Fruit fly (Drosophila melanogaster) S2 (cell line): ENCODE results near the gene stai.

ENCODE experiments used
- CG8478 ChIP-seq: fragments of >200 bp; optimal IDR thresholded peaks from 2 replicates; lab custom pipeline; 2018
- CTCF ChIP-seq, 2 experiments: fragments of >200 bp; optimal IDR thresholded peaks; 2 replicates each; lab custom pipeline; 2018

The stai gene

DNA sequence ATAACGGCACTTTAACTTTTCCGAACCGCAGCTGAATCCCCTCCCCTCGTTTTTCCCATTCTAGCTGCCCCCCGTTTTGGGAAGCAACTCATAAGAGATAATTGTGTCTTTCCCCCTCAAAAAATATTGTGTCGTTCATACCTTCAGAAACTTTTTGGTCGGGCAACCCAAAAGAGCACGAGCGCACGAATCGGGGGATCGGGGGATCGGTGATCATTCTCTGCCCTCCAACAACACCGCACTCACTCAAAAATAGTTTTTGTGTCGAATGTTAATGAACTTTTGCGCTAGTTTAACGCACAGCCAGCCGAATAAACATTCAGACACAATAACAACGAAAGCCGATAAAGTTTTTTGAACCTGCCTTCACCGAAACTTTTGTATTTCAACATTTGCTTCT is 9.8 kb upstream of the stai start:
- TF ChIP-seq CG8478 (lab: Kevin White, UChicago): no peak
- TF ChIP-seq CTCF (optimal IDR thresholded peaks at IDR 0.05; lab: Kevin White, UChicago): no peak

DNA sequence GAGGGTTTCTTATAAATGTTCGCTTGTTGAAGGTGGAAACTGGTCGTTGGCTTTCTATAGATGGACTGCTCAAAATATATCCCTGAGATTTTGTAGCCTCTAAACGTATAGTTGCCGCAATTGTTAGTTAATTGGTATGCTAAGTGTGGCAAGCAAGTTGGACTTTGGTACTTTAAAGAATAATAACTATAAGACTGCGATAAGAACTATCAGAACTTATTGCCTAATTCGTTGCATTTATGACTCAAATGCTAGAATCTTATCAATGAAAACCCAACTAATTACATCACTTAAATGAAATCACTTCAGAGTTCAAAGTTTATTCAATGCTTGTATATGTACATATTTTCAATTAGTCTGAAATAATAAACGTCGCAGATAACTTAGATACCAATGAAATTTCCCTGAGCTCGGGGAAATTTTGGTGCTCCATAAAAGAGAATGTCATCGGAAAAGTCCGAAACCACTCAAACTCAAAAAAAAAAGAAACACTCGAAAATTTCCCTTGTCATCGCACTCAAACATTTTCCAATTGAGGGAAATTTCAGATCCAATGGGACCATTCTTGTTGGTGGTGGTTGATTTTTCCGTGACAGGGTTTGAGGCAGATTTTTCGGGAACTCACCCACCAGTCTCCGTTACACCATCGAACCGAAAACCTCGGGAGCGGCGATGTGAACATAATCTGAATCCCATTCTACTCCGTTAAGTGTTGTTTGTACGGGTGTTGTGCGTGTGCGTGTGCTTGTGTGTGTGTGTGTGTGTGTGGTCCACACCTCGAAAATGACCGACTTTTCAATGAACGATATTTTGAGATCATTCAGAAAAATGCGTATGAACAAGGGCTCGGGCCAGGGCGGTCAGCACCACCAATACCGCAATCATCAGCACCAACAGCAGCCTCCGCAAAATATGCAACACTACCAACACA is 9.1 kb upstream of the stai start, which contains the start of gene CG45075:
Gene CG45075 (plus strand): TSS at position 627 of the 931 bp plus-strand sequence.
- TF ChIP-seq CTCF (optimal IDR thresholded peaks at IDR 0.05; lab: Kevin White, UChicago): peak in 1 of 2 experiments; percentile 19
- no peak for TF ChIP-seq CG8478 (lab: Kevin White, UChicago)

DNA sequence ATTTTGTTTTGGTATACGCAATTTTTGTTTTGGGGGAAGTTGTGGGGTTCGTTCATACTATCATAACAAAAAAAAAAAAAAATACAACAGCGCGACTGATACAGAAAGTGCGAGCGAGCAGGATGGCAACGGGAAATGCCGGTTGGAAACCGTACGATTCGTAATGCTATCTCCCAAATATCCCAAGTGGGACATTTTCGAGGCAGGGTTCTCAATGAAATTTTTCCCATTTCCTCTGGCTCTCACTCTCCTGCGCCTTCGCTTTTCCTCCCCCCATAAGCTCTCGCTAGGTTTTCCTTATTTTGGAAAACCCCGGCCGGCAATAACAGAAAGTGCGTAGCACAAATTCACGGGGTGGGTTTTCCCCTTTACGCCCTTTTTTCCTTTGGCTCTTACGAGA is 7.9 kb upstream of the stai start:
- TF ChIP-seq CTCF (optimal IDR thresholded peaks at IDR 0.05; lab: Kevin White, UChicago): no peak

DNA sequence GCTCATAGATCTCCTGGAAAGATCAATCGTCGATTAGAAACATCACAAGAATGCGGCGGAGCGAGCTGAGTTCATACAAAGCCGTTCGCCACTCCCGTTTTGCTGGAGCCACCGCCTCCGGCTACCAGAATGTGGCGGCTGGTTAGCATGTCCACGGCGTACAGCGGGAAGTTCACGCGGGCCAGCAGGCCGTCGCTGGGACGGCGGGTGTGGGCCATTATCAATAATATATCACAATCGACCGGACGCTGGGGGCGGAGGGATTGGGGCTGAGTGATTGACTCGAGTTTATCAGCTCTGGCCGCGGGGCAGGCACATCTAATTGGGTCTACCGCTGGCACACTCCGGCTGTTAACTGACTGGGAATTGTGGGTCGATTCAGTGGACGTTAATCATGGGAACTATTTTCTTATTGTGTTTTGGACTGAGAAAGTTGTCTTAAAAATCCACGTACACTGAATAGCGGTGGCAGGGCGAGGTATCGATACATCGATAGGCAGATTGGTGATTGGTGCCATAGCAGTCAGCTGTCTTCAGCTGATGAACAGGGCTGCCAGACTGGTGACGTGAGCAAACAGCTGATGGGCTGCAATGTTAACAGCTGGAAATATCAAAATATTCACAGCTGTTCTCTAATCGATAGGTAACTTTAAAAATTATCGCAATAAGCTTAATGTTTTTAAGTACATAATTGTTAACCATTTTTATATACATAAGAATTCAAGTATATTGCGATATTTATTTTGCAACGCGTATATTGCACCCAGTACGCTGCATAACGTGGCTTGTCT is 1.5 kb upstream of the stai start, which contains the start of gene CG9175:
Gene CG9175 (minus strand): TSS at position 488 of the 791 bp plus-strand sequence.
- TF ChIP-seq CG8478 (lab: Kevin White, UChicago): no peak
- peak; percentile 0 to 37 for TF ChIP-seq CTCF (optimal IDR thresholded peaks at IDR 0.05; lab: Kevin White, UChicago)

DNA sequence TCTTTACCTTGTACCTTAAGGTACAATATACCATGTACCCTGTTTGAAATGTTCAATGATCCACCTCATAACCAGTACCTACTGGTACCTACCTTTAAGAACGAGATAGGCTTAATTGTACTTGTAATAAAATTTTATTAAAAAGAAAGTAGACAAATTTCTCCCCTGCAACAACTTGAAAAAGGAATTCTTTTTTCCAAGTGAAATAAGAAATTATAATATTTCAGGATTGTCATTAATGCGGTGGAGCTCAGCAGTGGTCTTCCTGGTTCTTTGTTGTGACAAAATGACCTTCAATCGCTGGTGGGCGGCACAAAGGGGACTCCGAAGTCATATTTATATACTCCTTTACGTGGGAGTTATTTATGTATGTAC is 920 bp upstream of the stai start:
- TF ChIP-seq CG8478 (lab: Kevin White, UChicago): no peak
- no peak for TF ChIP-seq CTCF (optimal IDR thresholded peaks at IDR 0.05; lab: Kevin White, UChicago)

DNA sequence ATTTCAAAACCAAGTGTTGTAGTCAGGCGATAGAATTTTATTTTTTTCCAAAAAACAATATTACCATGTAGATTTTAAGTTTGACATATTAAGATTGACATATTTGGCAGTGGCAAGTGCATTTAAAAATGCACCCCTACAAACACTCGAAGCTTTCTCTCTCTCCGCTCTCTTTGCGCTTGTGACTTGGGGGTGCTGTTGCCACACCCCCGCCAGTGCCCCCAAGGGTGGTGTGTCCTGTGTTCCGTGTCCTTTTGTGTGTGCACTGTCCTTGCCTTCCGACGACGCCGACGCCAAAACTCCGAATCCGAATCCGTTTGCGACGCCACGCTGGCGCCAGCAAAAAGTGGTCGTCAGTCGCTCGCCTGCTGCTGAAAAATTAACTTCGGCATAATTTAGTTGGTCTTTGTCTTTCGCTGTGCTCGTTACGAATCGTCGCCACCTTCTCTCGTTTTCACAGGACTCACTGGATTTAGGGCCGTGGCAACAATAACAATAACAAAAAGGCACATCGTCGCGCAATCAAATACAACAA is 9.2 kb downstream of the stai start:
- TF ChIP-seq CG8478 (lab: Kevin White, UChicago) (no peak), CTCF (optimal IDR thresholded peaks at IDR 0.05; lab: Kevin White, UChicago) (no peak)

DNA sequence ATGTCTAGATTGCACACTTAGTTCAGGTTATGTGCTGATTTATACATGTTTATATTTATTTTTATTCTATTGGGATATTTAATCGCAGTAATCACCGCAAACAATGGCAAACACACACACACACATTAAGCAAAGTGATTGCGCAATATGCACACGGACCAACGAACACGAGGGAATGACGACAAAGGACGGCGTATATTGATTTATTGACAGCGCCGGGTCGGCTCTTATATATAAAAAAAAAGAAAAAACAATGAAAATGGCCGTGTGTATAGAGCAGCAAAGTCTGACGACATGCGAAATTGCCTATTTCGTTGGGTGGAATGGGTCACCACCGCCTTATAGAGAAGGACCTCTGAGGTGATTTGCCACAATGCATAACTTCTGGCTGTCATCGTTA is 10.6 kb downstream of the stai start:
- TF ChIP-seq CG8478 (lab: Kevin White, UChicago) (no peak), CTCF (optimal IDR thresholded peaks at IDR 0.05; lab: Kevin White, UChicago) (no peak)

DNA sequence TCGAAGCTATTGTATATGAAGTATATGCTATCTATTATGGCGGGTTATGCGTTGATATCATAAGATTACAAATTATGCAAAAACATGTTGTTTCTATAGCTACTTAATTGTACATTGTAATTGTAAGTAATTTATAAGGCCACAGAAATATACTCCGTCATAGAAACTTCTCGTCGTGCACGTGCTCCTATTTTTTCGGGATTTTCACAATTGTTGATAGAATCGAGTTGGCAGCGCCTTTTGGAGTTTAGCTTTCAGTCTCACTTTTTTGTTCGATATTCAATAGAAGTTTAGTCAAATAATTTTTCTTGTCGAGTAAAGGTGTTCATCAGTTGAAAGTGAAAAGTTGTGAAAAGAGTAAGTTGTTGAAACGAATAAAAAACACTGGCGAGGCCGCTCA is 18.0 kb downstream of the stai start, which contains the start of gene CG31642:
Gene CG31642 (plus strand): TSS at position 301 of the 400 bp plus-strand sequence.
- TF ChIP-seq CTCF (optimal IDR thresholded peaks at IDR 0.05; lab: Kevin White, UChicago): no peak
- no peak for TF ChIP-seq CG8478 (lab: Kevin White, UChicago)

DNA sequence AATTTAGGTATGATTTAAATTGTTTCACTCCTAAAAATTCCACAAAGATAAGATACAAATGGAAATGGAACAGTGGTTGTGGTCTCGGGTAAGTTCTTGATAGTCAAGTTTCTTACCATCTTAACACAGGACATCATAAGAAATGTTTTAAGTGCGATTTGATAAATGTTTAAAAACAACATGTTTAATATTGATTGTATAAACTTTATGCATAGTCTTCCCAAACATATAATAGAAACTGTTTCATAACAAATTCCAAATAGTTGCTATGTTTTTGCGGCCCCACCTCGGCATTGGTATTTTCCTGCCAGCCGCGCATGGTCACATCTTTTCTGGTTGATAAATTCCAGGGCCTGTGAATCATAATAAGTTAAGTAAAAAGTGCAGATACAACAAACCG is 24.6 kb downstream of the stai start, which contains the start of gene Arpc4:
Gene Arpc4 (plus strand): TSS at position 318 of the 400 bp plus-strand sequence.
- TF ChIP-seq CG8478 (lab: Kevin White, UChicago): no peak
- peak; percentile 25 to 32 for TF ChIP-seq CTCF (optimal IDR thresholded peaks at IDR 0.05; lab: Kevin White, UChicago)

DNA sequence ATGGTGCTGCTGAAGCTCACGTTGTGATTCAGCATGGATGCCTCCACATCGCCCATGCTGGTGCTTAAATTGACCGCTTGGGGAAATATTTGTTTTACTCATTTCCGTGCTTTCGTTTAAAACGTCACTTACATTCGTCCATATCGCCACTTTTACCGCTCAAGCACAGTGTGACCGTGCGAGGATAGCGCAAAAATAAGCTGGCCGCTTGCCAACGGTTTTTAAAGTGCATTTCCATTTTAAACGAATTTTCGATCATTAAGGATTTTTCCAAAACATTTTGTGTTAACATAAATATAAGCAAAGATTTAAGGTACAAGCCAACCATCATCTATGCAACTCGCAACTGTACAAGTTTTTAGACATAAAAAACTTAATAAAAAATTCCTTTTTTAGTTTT is 27.3 kb downstream of the stai start, which contains the start of gene WDR79:
Gene WDR79 (minus strand): TSS at position 298 of the 400 bp plus-strand sequence.
- no peak for TF ChIP-seq CG8478 (lab: Kevin White, UChicago)
- TF ChIP-seq CTCF (optimal IDR thresholded peaks at IDR 0.05; lab: Kevin White, UChicago): no peak

DNA sequence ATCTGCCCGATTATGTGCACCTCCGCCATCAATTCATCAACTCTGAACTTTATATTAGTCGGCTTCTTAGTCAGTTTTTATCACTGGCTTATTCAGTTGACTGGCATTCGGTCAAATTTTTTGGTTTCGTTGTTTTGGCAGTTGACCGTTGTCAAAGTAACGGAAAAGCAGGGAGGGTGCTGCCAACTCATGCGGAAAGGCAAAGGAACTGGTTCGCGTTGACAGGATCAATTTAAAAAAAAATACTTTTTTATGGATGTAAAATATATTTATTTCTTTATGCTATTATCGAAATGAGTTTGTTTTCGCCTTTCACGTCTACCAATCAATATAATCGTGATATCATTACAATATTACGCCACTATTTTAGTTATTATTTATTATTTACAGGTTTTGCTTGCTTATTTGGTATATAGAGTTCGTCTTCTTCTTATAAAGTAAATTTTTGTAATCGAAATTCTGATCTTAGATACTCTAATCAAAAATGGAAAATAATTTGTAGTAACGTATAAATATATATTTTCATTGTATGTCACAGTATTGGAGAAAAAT is 30.4 kb downstream of the stai start, which contains the start of the genes B9d2, tctn and CG9222:
Gene B9d2 (minus strand): TSS at position 130 of the 552 bp plus-strand sequence.
Gene tctn (minus strand): TSS at position 130 of the 552 bp plus-strand sequence.
Gene CG9222 (plus strand): TSS at position 502 of the 552 bp plus-strand sequence.
- no peak for TF ChIP-seq CTCF (optimal IDR thresholded peaks at IDR 0.05; lab: Kevin White, UChicago)
- TF ChIP-seq CG8478 (lab: Kevin White, UChicago): no peak

DNA sequence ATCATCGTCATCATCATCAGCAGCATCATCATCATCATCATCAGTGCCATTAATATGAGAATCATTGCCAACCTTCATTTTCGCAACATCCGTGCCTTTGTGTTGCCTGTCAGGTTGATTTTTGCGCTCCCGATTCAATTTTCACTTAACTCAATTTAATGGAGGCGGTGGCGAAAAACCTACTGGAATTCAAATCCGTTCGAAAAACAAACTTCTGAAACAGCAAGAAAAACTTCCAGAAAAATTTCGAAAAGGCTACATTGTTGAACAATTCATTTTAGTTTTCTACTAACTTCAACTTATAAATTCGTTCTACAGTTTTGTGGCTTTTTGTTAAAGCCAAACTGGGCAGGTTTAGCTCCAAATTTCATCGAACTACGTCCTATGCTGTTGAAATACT is 38.9 kb downstream of the stai start, which contains the start of gene CG13991:
Gene CG13991 (plus strand): TSS at position 301 of the 400 bp plus-strand sequence.
- TF ChIP-seq CG8478 (lab: Kevin White, UChicago): no peak
- no peak for TF ChIP-seq CTCF (optimal IDR thresholded peaks at IDR 0.05; lab: Kevin White, UChicago)

DNA sequence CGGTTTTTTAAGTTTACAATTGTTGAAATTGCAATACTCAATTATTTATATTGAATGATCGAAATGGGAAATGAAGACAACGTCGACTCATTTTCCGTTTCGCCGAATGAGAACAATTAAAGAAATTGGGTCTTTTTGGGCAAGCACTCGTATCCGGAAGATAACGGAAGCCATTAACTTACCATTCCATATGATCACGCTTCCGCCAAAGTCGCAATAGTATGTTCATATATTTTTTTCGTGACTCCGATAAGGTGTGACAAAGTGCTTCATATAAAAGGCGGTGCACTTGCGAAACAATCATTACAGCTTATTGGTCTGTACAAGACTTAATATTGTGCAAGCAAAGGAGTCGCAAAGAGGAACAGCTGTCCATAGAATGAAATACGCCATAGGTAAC is 51.5 kb downstream of the stai start, which contains the start of gene Muc26B:
Gene Muc26B (plus strand): TSS at position 301 of the 400 bp plus-strand sequence.
- TF ChIP-seq CG8478 (lab: Kevin White, UChicago): no peak
- TF ChIP-seq CTCF (optimal IDR thresholded peaks at IDR 0.05; lab: Kevin White, UChicago): no peak

DNA sequence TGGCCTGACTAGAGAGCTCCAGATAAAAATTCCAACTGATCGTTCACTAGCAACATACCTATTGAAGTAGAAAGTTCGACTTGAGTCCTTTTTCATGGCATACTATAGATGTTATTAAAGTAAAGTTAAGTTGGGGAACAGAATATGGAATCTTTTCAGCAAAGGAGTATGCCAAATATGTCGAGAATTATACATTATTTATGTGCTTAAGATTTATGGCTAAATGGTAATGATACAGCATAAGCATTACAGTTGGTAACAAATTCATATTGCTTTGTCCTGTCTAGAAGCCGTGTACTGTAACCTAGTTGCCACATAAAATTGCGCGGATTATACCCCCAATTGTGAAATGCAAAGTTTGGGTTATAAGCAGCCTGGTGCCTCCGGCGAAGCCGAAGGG is 54.9 kb downstream of the stai start, which contains the start of gene CG31639:
Gene CG31639 (minus strand): TSS at position 101 of the 400 bp plus-strand sequence.
- TF ChIP-seq CG8478 (lab: Kevin White, UChicago): no peak
- TF ChIP-seq CTCF (optimal IDR thresholded peaks at IDR 0.05; lab: Kevin White, UChicago): no peak
